Fruit fly (Drosophila melanogaster) whole organism, embryonic: ENCODE data around the gene Ppn.
A peak's percentile ranks its signal among the peaks of the same experiment; 100 is the strongest.

Experiments
- Adf1 ChIP-seq: fragments of 200-800 bp; sonication (Bioruptor generic); IDR thresholded peaks from 2 replicates; pipeline ENCODE4 v1.3.6; 2022; ENCODE audit warnings: missing biosample characterization, missing genetic modification characterization
- Antp ChIP-seq: fragments of 200-800 bp; sonication (Bioruptor generic); optimal IDR thresholded peaks from 3 replicates; lab custom pipeline; 2016; ENCODE audit warnings: missing biosample characterization, missing genetic modification characterization
- CG1024 ChIP-seq: fragments of 200-800 bp; sonication (Bioruptor generic); IDR thresholded peaks from 2 replicates; pipeline ENCODE4 v1.3.6; 2022; ENCODE audit warnings: missing biosample characterization, missing genetic modification characterization
- CG11093 ChIP-seq: fragments of 200-800 bp; sonication (Bioruptor generic); IDR thresholded peaks from 3 replicates; pipeline ENCODE4 v1.3.6; 2022; ENCODE audit warnings: missing biosample characterization, missing genetic modification characterization
- CG12299 ChIP-seq: fragments of 200-800 bp; sonication (Bioruptor generic); optimal IDR thresholded peaks from 2 replicates; lab custom pipeline; 2018; ENCODE audit warnings: missing biosample characterization, mild to moderate bottlenecking, missing genetic modification characterization
- CG14014 ChIP-seq: fragments of 200-800 bp; sonication (Bioruptor generic); IDR thresholded peaks from 2 replicates; pipeline ENCODE4 v1.3.6; 2022; ENCODE audit warnings: missing biosample characterization, missing genetic modification characterization
- CG14441 ChIP-seq: fragments of 200-800 bp; sonication (Bioruptor generic); IDR thresholded peaks from 2 replicates; pipeline ENCODE4 v1.3.6; 2022; ENCODE audit warnings: missing biosample characterization, missing genetic modification characterization
- CG14667 ChIP-seq: fragments of 200-800 bp; sonication (Bioruptor generic); IDR thresholded peaks from 2 replicates; pipeline ENCODE4 v1.3.6; 2022; ENCODE audit warnings: missing biosample characterization, missing genetic modification characterization
- CG17186 ChIP-seq: fragments of 200-800 bp; sonication (Bioruptor generic); optimal IDR thresholded peaks from 3 replicates; lab custom pipeline; 2017; ENCODE audit warnings: missing biosample characterization, missing genetic modification reagents, missing genetic modification characterization
- CG17829 ChIP-seq: fragments of 200-800 bp; optimal IDR thresholded peaks from 2 replicates; lab custom pipeline; 2019; ENCODE audit warnings: missing biosample characterization, mild to moderate bottlenecking, missing genetic modification characterization, moderate library complexity
- CG18599 ChIP-seq: fragments of 200-800 bp; sonication (Bioruptor generic); optimal IDR thresholded peaks from 3 replicates; lab custom pipeline; 2017; ENCODE audit warnings: missing biosample characterization, missing genetic modification characterization, mild to moderate bottlenecking, moderate library complexity, missing genetic modification reagents
- CG18764 ChIP-seq: fragments of 200-800 bp; sonication (Bioruptor generic); optimal IDR thresholded peaks from 3 replicates; lab custom pipeline; 2016; ENCODE audit warnings: missing biosample characterization, missing genetic modification characterization
- CG2129 ChIP-seq: fragments of 200-800 bp; sonication (Bioruptor generic); IDR thresholded peaks from 2 replicates; pipeline ENCODE4 v1.3.6; 2022; ENCODE audit warnings: missing biosample characterization, missing genetic modification characterization; ENCODE audit not compliant: partially characterized antibody
- CG30020 ChIP-seq: fragments of 200-800 bp; optimal IDR thresholded peaks from 2 replicates; lab custom pipeline; 2019; ENCODE audit warnings: missing biosample characterization, mild to moderate bottlenecking, missing genetic modification characterization, moderate library complexity
- CG31388 ChIP-seq: fragments of 200-800 bp; sonication (Bioruptor generic); optimal IDR thresholded peaks from 2 replicates; lab custom pipeline; 2016; ENCODE audit warnings: missing biosample characterization, missing genetic modification characterization
- CG32767 ChIP-seq: fragments of 200-800 bp; sonication (Bioruptor generic); IDR thresholded peaks from 2 replicates; pipeline ENCODE4 v1.3.6; 2022; ENCODE audit warnings: missing biosample characterization, missing genetic modification characterization
- CG4707 ChIP-seq: fragments of 200-800 bp; sonication (Bioruptor generic); optimal IDR thresholded peaks from 2 replicates; lab custom pipeline; 2018; ENCODE audit warnings: missing biosample characterization, mild to moderate bottlenecking, missing genetic modification characterization, moderate library complexity
- CG4730 ChIP-seq: fragments of 200-800 bp; sonication (Bioruptor generic); IDR thresholded peaks from 2 replicates; pipeline ENCODE4 v1.3.6; 2022; ENCODE audit warnings: missing biosample characterization, missing genetic modification characterization
- CG6254 ChIP-seq: fragments of 200-800 bp; sonication (Bioruptor generic); optimal IDR thresholded peaks from 3 replicates; lab custom pipeline; 2017; ENCODE audit warnings: mild to moderate bottlenecking, missing biosample characterization, missing genetic modification reagents, missing genetic modification characterization
- CG6689 ChIP-seq: fragments of 200-800 bp; sonication (Bioruptor generic); IDR thresholded peaks from 2 replicates; pipeline ENCODE4 v1.3.6; 2022; ENCODE audit warnings: missing biosample characterization, missing genetic modification characterization
- CG7839 ChIP-seq: fragments of 200-800 bp; sonication (Bioruptor generic); optimal IDR thresholded peaks from 3 replicates; lab custom pipeline; 2018; ENCODE audit warnings: missing biosample characterization, mild to moderate bottlenecking, missing genetic modification characterization, moderate library complexity
- CG8290 ChIP-seq, 3 experiments: fragments of 200-800 bp; sonication (Bioruptor generic); optimal IDR thresholded peaks; 2 replicates each; lab custom pipeline; 2016 to 2019; ENCODE audit warnings: missing biosample characterization in 3 of 3, missing genetic modification characterization in 3 of 3, mild to moderate bottlenecking in 2 of 3, moderate library complexity in 1 of 3
- CG8359 ChIP-seq: fragments of 200-800 bp; sonication (Bioruptor generic); optimal IDR thresholded peaks from 2 replicates; lab custom pipeline; 2017; ENCODE audit warnings: missing biosample characterization, mild to moderate bottlenecking, missing genetic modification characterization, borderline replicate concordance
- CG9215 ChIP-seq: fragments of 200-800 bp; sonication (Bioruptor generic); IDR thresholded peaks from 2 replicates; pipeline ENCODE4 v1.3.6; 2022; ENCODE audit warnings: missing biosample characterization, missing genetic modification characterization
- CG9817 ChIP-seq: fragments of 200-800 bp; sonication (Bioruptor generic); optimal IDR thresholded peaks from 2 replicates; lab custom pipeline; 2018; ENCODE audit warnings: missing biosample characterization, mild to moderate bottlenecking, missing genetic modification characterization, moderate library complexity
- CTCF ChIP-seq: fragments of 200-800 bp; sonication (Bioruptor generic); optimal IDR thresholded peaks from 2 replicates; lab custom pipeline; 2017; ENCODE audit warnings: missing biosample characterization, mild to moderate bottlenecking, missing genetic modification characterization, moderate library complexity
- CkIIα-i1 ChIP-seq: fragments of 200-800 bp; sonication (Bioruptor generic); IDR thresholded peaks from 2 replicates; pipeline ENCODE4 v1.3.6; 2022; ENCODE audit warnings: missing biosample characterization, missing genetic modification characterization
- Dfd ChIP-seq, 2 experiments: fragments of >200 bp; optimal IDR thresholded peaks; 2 replicates each; lab custom pipeline; 2017; ENCODE audit warnings: missing biosample characterization in 2 of 2, missing genetic modification characterization in 2 of 2
- Hmr ChIP-seq: fragments of 200-800 bp; sonication (Bioruptor generic); optimal IDR thresholded peaks from 3 replicates; lab custom pipeline; 2017; ENCODE audit warnings: mild to moderate bottlenecking, missing biosample characterization, missing genetic modification reagents, missing genetic modification characterization
- Hr39 ChIP-seq: fragments of >200 bp; optimal IDR thresholded peaks from 2 replicates; lab custom pipeline; 2017
- Pdp1 ChIP-seq, 2 experiments: fragments of 200-800 bp; sonication (Bioruptor generic); optimal IDR thresholded peaks; 3 replicates each; lab custom pipeline; 2016; ENCODE audit warnings: missing biosample characterization in 2 of 2, missing genetic modification characterization in 2 of 2, mild to moderate bottlenecking in 1 of 2, moderate library complexity in 1 of 2
- Sox102F ChIP-seq: fragments of 200-800 bp; sonication (Bioruptor generic); optimal IDR thresholded peaks from 2 replicates; lab custom pipeline; 2018; ENCODE audit warnings: missing biosample characterization, mild to moderate bottlenecking, missing genetic modification characterization, moderate library complexity
- btn ChIP-seq: fragments of 200-800 bp; sonication (Bioruptor generic); optimal IDR thresholded peaks from 2 replicates; lab custom pipeline; 2016; ENCODE audit warnings: missing biosample characterization, missing genetic modification characterization
- cas ChIP-seq: fragments of 200-800 bp; sonication (Bioruptor generic); IDR thresholded peaks from 2 replicates; pipeline ENCODE4 v1.3.6; 2022; ENCODE audit warnings: missing biosample characterization, missing genetic modification characterization
- croc ChIP-seq: fragments of 200-800 bp; sonication (Bioruptor generic); conservative IDR thresholded peaks from 3 replicates; pipeline ENCODE4 v1.3.6; 2022; ENCODE audit warnings: missing biosample characterization, missing genetic modification characterization
- danr ChIP-seq: fragments of 200-800 bp; sonication (Bioruptor generic); IDR thresholded peaks from 2 replicates; pipeline ENCODE4 v1.3.6; 2022; ENCODE audit warnings: missing biosample characterization, missing genetic modification characterization
- dysf ChIP-seq: fragments of 200-800 bp; sonication (Bioruptor generic); IDR thresholded peaks from 3 replicates; pipeline ENCODE4 v1.3.6; 2022; ENCODE audit warnings: missing biosample characterization, missing genetic modification characterization
- ems ChIP-seq: fragments of 200-800 bp; sonication (Bioruptor generic); optimal IDR thresholded peaks from 3 replicates; lab custom pipeline; 2016; ENCODE audit warnings: missing biosample characterization, missing genetic modification characterization
- fd3F ChIP-seq: fragments of 200-800 bp; sonication (Bioruptor generic); optimal IDR thresholded peaks from 2 replicates; lab custom pipeline; 2018; ENCODE audit warnings: missing biosample characterization, mild to moderate bottlenecking, missing genetic modification characterization, moderate library complexity
- ken ChIP-seq: fragments of 200-800 bp; sonication (Bioruptor generic); IDR thresholded peaks from 3 replicates; pipeline ENCODE4 v1.3.6; 2022; ENCODE audit warnings: missing biosample characterization, missing genetic modification characterization
- oc ChIP-seq: fragments of 200-800 bp; sonication (Bioruptor generic); optimal IDR thresholded peaks from 2 replicates; lab custom pipeline; 2018; ENCODE audit warnings: missing biosample characterization, mild to moderate bottlenecking, missing genetic modification characterization, moderate library complexity
- p53 ChIP-seq: fragments of 200-800 bp; sonication (Bioruptor generic); optimal IDR thresholded peaks from 2 replicates; lab custom pipeline; 2016; ENCODE audit warnings: missing biosample characterization, missing genetic modification characterization
- peb ChIP-seq: fragments of 200-800 bp; sonication (Bioruptor generic); IDR thresholded peaks from 2 replicates; pipeline ENCODE4 v1.3.6; 2022; ENCODE audit warnings: missing biosample characterization, missing genetic modification characterization
- ranshi ChIP-seq: fragments of 200-800 bp; sonication (Bioruptor generic); IDR thresholded peaks from 2 replicates; pipeline ENCODE4 v1.3.6; 2022; ENCODE audit warnings: missing biosample characterization, missing genetic modification characterization
- sens-2 ChIP-seq: fragments of 200-800 bp; sonication (Bioruptor generic); IDR thresholded peaks from 2 replicates; pipeline ENCODE4 v1.3.6; 2022; ENCODE audit warnings: missing biosample characterization, missing genetic modification characterization
- tin ChIP-seq: fragments of 200-800 bp; sonication (Bioruptor generic); optimal IDR thresholded peaks from 3 replicates; lab custom pipeline; 2016; ENCODE audit warnings: missing biosample characterization, missing genetic modification characterization
- trem ChIP-seq: fragments of 200-800 bp; optimal IDR thresholded peaks from 3 replicates; lab custom pipeline; 2019; ENCODE audit warnings: missing biosample characterization, mild to moderate bottlenecking, missing genetic modification characterization, moderate library complexity
- vnd ChIP-seq: fragments of 200-800 bp; sonication (Bioruptor generic); IDR thresholded peaks from 3 replicates; pipeline ENCODE4 v1.3.6; 2022; ENCODE audit warnings: missing biosample characterization, missing genetic modification characterization; ENCODE audit not compliant: partially characterized antibody
- wdn ChIP-seq: fragments of 200-800 bp; sonication (Bioruptor generic); IDR thresholded peaks from 2 replicates; pipeline ENCODE4 v1.3.6; 2022; ENCODE audit warnings: missing biosample characterization, missing genetic modification characterization

Gene Ppn

DNA sequence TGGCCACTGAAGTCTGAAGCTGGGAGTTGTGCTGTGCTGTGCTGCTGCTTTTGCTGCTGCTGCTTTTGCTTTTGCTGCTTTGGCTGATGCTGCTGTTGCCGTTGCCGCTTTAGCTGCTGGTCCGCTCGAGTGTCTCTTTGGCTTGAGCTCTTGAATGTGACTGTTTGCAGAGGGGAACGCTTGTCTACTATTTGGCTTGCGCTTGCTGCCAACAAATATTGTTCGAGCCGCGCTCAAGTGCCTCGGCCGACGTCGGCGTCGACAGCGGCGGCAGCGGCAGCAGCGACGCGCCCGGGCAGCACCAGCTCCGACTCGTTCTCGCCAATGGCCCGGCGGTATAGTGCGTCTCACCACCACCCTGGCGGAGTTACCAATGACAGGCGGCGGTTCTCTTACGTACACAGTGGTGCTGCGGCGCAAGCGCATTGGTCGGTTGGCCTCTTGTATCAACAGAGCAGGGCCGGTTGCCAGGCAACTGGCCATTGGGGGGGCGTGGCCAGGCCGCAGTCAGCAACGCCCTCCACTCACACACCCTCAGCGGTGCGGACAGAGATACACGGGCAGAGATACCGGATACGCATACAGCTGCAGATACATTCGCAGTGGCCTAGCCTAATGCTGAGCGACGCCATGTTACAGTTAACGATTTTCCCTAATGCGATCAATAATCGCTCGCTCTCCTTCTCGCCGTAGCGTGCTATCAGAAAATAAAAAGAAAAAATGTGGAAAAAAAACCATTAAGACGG is 45.1 kb upstream of the Ppn start, which contains the start of gene fkh (continued):
- TF ChIP-seq p53 (GFP tag; lab: Kevin White, UChicago) (peak; percentile 78), vnd (no peak), cas (GFP tag; lab: Robert Waterston, UW) (0 out of 2 replicates have a peak, but pooled peaks have one; percentile 15), CG7839 (peak; percentile 49), CG4730 (GFP tag; lab: Robert Waterston, UW) (peak; percentile 37; the same call in 1 of the 2 replicates), CG9817 (tag; lab: Kevin White, UChicago) (peak; percentile 49), Hmr (GFP tag; lab: Kevin White, UChicago) (peak; percentile 99), CG8359 (GFP tag; lab: Kevin White, UChicago) (peak; percentile 83), btn (peak; percentile 91), wdn (GFP tag; lab: Robert Waterston, UW) (peak; percentile 67), Antp (peak; percentile 88), ems (GFP tag; lab: Kevin White, UChicago) (peak; percentile 66), CG11093 (GFP tag; lab: Robert Waterston, UW) (peak; percentile 64; the same call in 1 of the 3 replicates), oc (peak; percentile 81), Sox102F (peak; percentile 56), CG14667 (GFP tag; lab: Robert Waterston, UW) (0 out of 2 replicates have a peak, but pooled peaks have one; percentile 14), Pdp1 (GFP tag; optimal IDR thresholded peaks at IDR 0.05; lab: Kevin White, UChicago) (peak; percentile 79 to 88), CkIIα-i1 (GFP tag; lab: Robert Waterston, UW) (no peak), CG1024 (GFP tag; lab: Robert Waterston, UW) (0 out of 2 replicates have a peak, but pooled peaks have one; percentile 41), croc (no peak; the same call in 2 of the 3 replicates), CG17186 (peak; percentile 93), peb (GFP tag; lab: Robert Waterston, UW) (peak; percentile 59), trem (tag; lab: Kevin White, UChicago) (peak; percentile 34), fd3F (GFP tag; lab: Kevin White, UChicago) (peak; percentile 61), dysf (GFP tag; lab: Robert Waterston, UW) (peak; percentile 66; the same call in 1 of the 3 replicates), CG32767 (GFP tag; lab: Robert Waterston, UW) (peak; percentile 88), CG6254 (GFP tag; lab: Kevin White, UChicago) (peak; percentile 94), CG4707 (GFP tag; lab: Kevin White, UChicago) (peak; percentile 79), ken (GFP tag; lab: Robert Waterston, UW) (no peak), CTCF (GFP tag; lab: Kevin White, UChicago) (peak; percentile 52), CG2129 (GFP tag; lab: Robert Waterston, UW) (no peak), Hr39 (no peak), CG30020 (tag; lab: Kevin White, UChicago) (no peak), sens-2 (GFP tag; lab: Robert Waterston, UW) (peak; percentile 61; the same call in 1 of the 2 replicates), CG8290 (GFP tag; optimal IDR thresholded peaks at IDR 0.05; lab: Kevin White, UChicago) (peak; percentile 87), CG8290 (tag; optimal IDR thresholded peaks at IDR 0.05; lab: Kevin White, UChicago) (peak; percentile 93 to 97), ranshi (GFP tag; lab: Robert Waterston, UW) (peak; percentile 81), CG14014 (GFP tag; lab: Robert Waterston, UW) (peak; percentile 81; the same call in 1 of the 2 replicates), CG6689 (GFP tag; lab: Robert Waterston, UW) (peak; percentile 57; the same call in 1 of the 2 replicates), CG17829 (peak; percentile 73), CG14441 (GFP tag; lab: Robert Waterston, UW) (peak; percentile 58; the same call in 1 of the 2 replicates), danr (peak; percentile 62; the same call in 1 of the 2 replicates), Adf1 (GFP tag; lab: Robert Waterston, UW) (peak; percentile 98), CG18599 (peak; percentile 99), tin (GFP tag; lab: Kevin White, UChicago) (peak; percentile 59), CG31388 (GFP tag; lab: Kevin White, UChicago) (peak; percentile 56), CG9215 (GFP tag; lab: Robert Waterston, UW) (peak; percentile 18; the same call in 1 of the 2 replicates), CG18764 (GFP tag; lab: Kevin White, UChicago) (peak; percentile 90), Dfd (GFP tag; optimal IDR thresholded peaks at IDR 0.05; lab: Kevin White, UChicago) (no peak), CG12299 (tag; lab: Kevin White, UChicago) (peak; percentile 75)
